Worm (Caenorhabditis elegans) whole organism, L4 larva: Measurements from ENCODE around the gene coq-8.

ENCODE experiments used
- ceh-28 ChIP-seq: fragments of 150-350 bp; optimal IDR thresholded peaks from 2 replicates; lab custom pipeline; 2014; ENCODE audit warnings: missing biosample characterization, missing genetic modification reagents, missing genetic modification characterization
- nhr-237 ChIP-seq: sonication (generic microtip); optimal IDR thresholded peaks from 2 replicates; lab custom pipeline; 2017; ENCODE audit warnings: missing biosample characterization, missing genetic modification characterization
- zag-1 ChIP-seq: fragments of 150-350 bp; optimal IDR thresholded peaks from 2 replicates; lab custom pipeline; 2014; ENCODE audit warnings: missing biosample characterization, missing genetic modification characterization
- ztf-11 ChIP-seq: fragments of 150-350 bp; optimal IDR thresholded peaks from 2 replicates; lab custom pipeline; 2014; ENCODE audit warnings: missing biosample characterization, missing genetic modification characterization

DNA sequence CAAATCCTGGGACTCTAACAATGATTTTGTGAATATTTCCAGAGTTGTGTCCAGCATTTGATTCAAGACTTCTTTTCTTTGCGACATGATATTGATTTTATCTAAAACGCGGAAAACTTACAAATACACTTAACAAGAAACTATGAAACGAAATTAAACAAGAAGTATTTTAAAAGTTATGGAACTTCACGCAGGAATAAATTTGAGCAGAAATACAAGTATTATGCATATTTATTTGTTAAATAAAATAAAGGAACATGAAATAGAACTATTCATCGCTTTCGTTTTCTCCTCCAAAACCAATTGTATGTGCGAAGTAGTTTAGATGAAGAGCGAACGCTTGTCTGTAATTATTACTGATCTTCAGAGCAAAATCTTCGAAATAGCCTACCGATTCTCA, 40.6 kb downstream of the coq-8 start, which contains the start of gene kbp-2:
- TF ChIP-seq ztf-11 (tag; lab: Kevin White, UChicago) (no peak), nhr-237 (tag; lab: Kevin White, UChicago) (no peak), zag-1 (tag; lab: Kevin White, UChicago) (no peak), ceh-28 (tag; lab: Kevin White, UChicago) (no peak)
